Worm (Caenorhabditis elegans) whole organism, mixed stage, embryonic: ENCODE data around the gene F56D6.6.

Experiments used
- M03D4.4 ChIP-seq: sonication (generic microtip); optimal IDR thresholded peaks from 2 replicates; lab custom pipeline; 2017; ENCODE audit warnings: mild to moderate bottlenecking, missing genetic modification characterization, missing compliant biosample characterization
- bed-3 ChIP-seq: fragments of 200-800 bp; sonication (Bioruptor generic); optimal IDR thresholded peaks from 3 replicates; lab custom pipeline; 2018; ENCODE audit warnings: mild to moderate bottlenecking, missing genetic modification characterization, moderate library complexity, missing compliant biosample characterization
- blmp-1 ChIP-seq: fragments of 150-350 bp; optimal IDR thresholded peaks from 2 replicates; lab custom pipeline; 2014; ENCODE audit warnings: missing biosample characterization, missing genetic modification characterization
- ceh-39 ChIP-seq: fragments of 150-350 bp; optimal IDR thresholded peaks from 2 replicates; lab custom pipeline; 2014; ENCODE audit warnings: missing biosample characterization, missing genetic modification characterization
- ceh-43 ChIP-seq: fragments of 200-800 bp; sonication (Bioruptor generic); optimal IDR thresholded peaks from 2 replicates; lab custom pipeline; 2018; ENCODE audit warnings: mild to moderate bottlenecking, missing genetic modification characterization, moderate library complexity, missing compliant biosample characterization
- ceh-83 ChIP-seq: fragments of 200-800 bp; sonication (Bioruptor generic); optimal IDR thresholded peaks from 2 replicates; lab custom pipeline; 2018; ENCODE audit warnings: mild to moderate bottlenecking, missing genetic modification characterization, missing compliant biosample characterization
- cnd-1 ChIP-seq: fragments of 200-800 bp; sonication (Bioruptor generic); optimal IDR thresholded peaks from 2 replicates; lab custom pipeline; 2018; ENCODE audit warnings: mild to moderate bottlenecking, missing genetic modification characterization, missing compliant biosample characterization
- elt-1 ChIP-seq: sonication (generic microtip); optimal IDR thresholded peaks from 2 replicates; lab custom pipeline; 2017; ENCODE audit warnings: missing genetic modification characterization, mild to moderate bottlenecking, missing compliant biosample characterization, antibody characterized with exemption, moderate library complexity, borderline replicate concordance; ENCODE audit not compliant: insufficient read depth
- elt-3 ChIP-seq: fragments of 150-350 bp; optimal IDR thresholded peaks from 2 replicates; lab custom pipeline; 2014; ENCODE audit warnings: missing biosample characterization, missing genetic modification characterization
- flh-1 ChIP-seq: fragments of 200-800 bp; sonication (Bioruptor generic); optimal IDR thresholded peaks from 2 replicates; lab custom pipeline; 2018; ENCODE audit warnings: mild to moderate bottlenecking, missing genetic modification characterization, moderate library complexity, missing compliant biosample characterization
- hlh-1 ChIP-seq: fragments of 150-350 bp; optimal IDR thresholded peaks from 2 replicates; lab custom pipeline; 2014; ENCODE audit warnings: missing biosample characterization, missing genetic modification reagents, missing genetic modification characterization
- lin-13 ChIP-seq: fragments of 150-350 bp; optimal IDR thresholded peaks from 2 replicates; lab custom pipeline; 2014; ENCODE audit warnings: missing biosample characterization, missing genetic modification characterization
- lin-32 ChIP-seq: fragments of 200-800 bp; sonication (Bioruptor generic); optimal IDR thresholded peaks from 2 replicates; lab custom pipeline; 2018; ENCODE audit warnings: mild to moderate bottlenecking, missing genetic modification characterization, missing compliant biosample characterization
- lsy-2 ChIP-seq: fragments of 150-350 bp; optimal IDR thresholded peaks from 2 replicates; lab custom pipeline; 2014; ENCODE audit warnings: missing biosample characterization, missing genetic modification characterization
- mab-5 ChIP-seq: fragments of 150-350 bp; optimal IDR thresholded peaks from 2 replicates; lab custom pipeline; 2014; ENCODE audit warnings: missing biosample characterization, missing genetic modification characterization
- mls-2 ChIP-seq: sonication (generic microtip); optimal IDR thresholded peaks from 2 replicates; lab custom pipeline; 2016; ENCODE audit warnings: mild to moderate bottlenecking, missing genetic modification characterization, moderate library complexity, missing compliant biosample characterization
- nhr-12 ChIP-seq: fragments of 150-350 bp; optimal IDR thresholded peaks from 2 replicates; lab custom pipeline; 2014; ENCODE audit warnings: missing biosample characterization, missing genetic modification characterization
- nhr-237 ChIP-seq: fragments of 150-350 bp; optimal IDR thresholded peaks from 2 replicates; lab custom pipeline; 2014; ENCODE audit warnings: missing biosample characterization, missing genetic modification characterization
- nhr-28 ChIP-seq: fragments of 150-350 bp; optimal IDR thresholded peaks from 2 replicates; lab custom pipeline; 2014; ENCODE audit warnings: missing biosample characterization, missing genetic modification characterization
- nhr-76 ChIP-seq: sonication (generic microtip); optimal IDR thresholded peaks from 2 replicates; lab custom pipeline; 2017; ENCODE audit warnings: missing biosample characterization, missing genetic modification characterization
- pha-4 ChIP-seq: fragments of 150-350 bp; optimal IDR thresholded peaks from 2 replicates; lab custom pipeline; 2018; ENCODE audit warnings: missing biosample characterization, missing genetic modification reagents, missing genetic modification characterization
- sem-2 ChIP-seq: fragments of 200-800 bp; sonication (Bioruptor generic); optimal IDR thresholded peaks from 2 replicates; lab custom pipeline; 2018; ENCODE audit warnings: mild to moderate bottlenecking, missing genetic modification characterization, missing compliant biosample characterization
- snpc-4 ChIP-seq: fragments of 150-350 bp; optimal IDR thresholded peaks from 2 replicates; lab custom pipeline; 2014; ENCODE audit warnings: missing biosample characterization, missing genetic modification characterization
- sptf-1 ChIP-seq: sonication (generic microtip); optimal IDR thresholded peaks from 2 replicates; lab custom pipeline; 2017; ENCODE audit warnings: mild to moderate bottlenecking, missing genetic modification characterization, moderate library complexity, missing compliant biosample characterization
- tbx-8 ChIP-seq: fragments of 200-800 bp; sonication (Bioruptor generic); optimal IDR thresholded peaks from 2 replicates; lab custom pipeline; 2018; ENCODE audit warnings: mild to moderate bottlenecking, missing genetic modification characterization, moderate library complexity, missing compliant biosample characterization
- unc-120 ChIP-seq: sonication (generic microtip); optimal IDR thresholded peaks from 2 replicates; lab custom pipeline; 2017; ENCODE audit warnings: missing genetic modification characterization, missing compliant biosample characterization; ENCODE audit not compliant: poor library complexity, severe bottlenecking
- unc-39 ChIP-seq: fragments of 150-350 bp; optimal IDR thresholded peaks from 2 replicates; lab custom pipeline; 2014; ENCODE audit warnings: missing biosample characterization, missing genetic modification characterization
- unc-62 ChIP-seq: fragments of 150-350 bp; optimal IDR thresholded peaks from 2 replicates; lab custom pipeline; 2014; ENCODE audit warnings: missing biosample characterization, missing genetic modification reagents, missing genetic modification characterization
- zip-8 ChIP-seq: fragments of 150-350 bp; optimal IDR thresholded peaks from 2 replicates; lab custom pipeline; 2014; ENCODE audit warnings: missing biosample characterization, missing genetic modification characterization
- ztf-11 ChIP-seq: fragments of 150-350 bp; optimal IDR thresholded peaks from 2 replicates; lab custom pipeline; 2014; ENCODE audit warnings: missing biosample characterization, missing genetic modification characterization

The F56D6.6 gene

DNA sequence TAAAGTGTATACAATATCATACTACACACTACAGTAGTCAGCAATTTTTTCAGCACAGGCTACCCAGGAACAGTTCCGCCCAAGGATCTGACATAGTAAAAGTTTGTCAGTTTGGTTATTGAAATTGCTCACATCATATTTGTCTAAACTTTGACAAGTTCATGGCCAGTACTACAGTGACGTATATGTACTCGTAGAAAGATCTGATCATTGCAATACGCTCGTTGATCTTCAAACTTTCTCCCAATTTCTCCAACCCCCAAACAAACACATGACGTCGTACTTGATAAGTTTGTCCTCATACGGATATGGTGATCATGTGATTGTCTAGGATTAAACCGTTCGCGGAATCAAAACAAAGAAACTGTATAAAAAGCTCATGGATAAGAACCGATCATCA is 8.3 kb upstream of the F56D6.6 start, which contains the start of gene dct-8:
Gene dct-8, plus strand, starts transcription at position 301 of the 400 bp plus-strand sequence.
- TF ChIP-seq bed-3 (GFP tag; lab: Kevin White, UChicago) (no peak), mab-5 (tag; lab: Kevin White, UChicago) (no peak), nhr-237 (tag; lab: Kevin White, UChicago) (no peak), unc-120 (tag; lab: Kevin White, UChicago) (no peak), blmp-1 (no peak), flh-1 (GFP tag; lab: Kevin White, UChicago) (no peak), lin-32 (no peak), ceh-39 (tag; lab: Kevin White, UChicago) (no peak), hlh-1 (tag; lab: Kevin White, UChicago) (no peak), nhr-28 (tag; lab: Kevin White, UChicago) (no peak), snpc-4 (tag; lab: Kevin White, UChicago) (no peak), pha-4 (no peak), nhr-12 (no peak)

DNA sequence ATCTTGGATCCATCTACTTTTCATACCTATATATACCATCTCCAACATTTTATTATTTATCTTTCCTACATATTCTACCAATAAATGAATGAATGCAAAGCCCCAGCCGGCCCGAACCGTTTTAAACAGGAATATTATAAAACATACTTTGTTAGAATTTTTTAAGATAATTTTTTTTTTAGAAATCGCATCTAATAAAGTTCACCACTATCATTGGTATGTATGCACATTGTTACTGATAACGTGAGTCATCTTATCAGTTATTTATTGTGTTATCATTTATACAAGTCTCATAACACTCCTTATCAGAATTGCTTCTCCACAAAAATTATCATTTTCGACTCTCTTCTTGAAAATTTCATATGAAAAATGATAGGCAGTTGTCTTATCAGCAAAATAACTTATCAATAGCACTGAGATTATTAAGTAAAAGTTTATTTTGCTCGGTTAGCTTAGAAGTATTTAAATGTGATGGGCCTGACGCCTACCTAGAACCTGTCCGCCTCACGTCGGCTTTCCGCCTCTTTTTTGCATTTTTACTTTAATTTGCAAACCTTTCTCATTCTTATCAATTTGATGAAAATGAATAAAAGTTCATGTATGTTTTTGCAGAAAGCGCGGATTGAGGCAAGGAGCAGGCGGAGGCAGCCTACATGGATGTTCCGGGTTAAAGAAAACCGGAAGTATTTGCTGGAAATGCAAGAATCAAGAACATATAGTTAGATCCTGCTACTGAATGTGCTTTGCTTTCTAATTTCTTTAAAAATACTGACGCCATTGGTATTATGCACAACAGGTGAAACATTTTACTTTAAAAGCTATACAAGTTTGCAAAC is 3.1 kb upstream of the F56D6.6 start, which contains the start of gene srz-62:
Gene srz-62, plus strand, starts transcription at position 786 of the 836 bp plus-strand sequence.
- TF ChIP-seq lin-32 = no peak
- no peak for TF ChIP-seq mls-2
- TF ChIP-seq sptf-1 (tag; lab: Kevin White, UChicago) = no peak
- no peak for TF ChIP-seq ceh-43 (GFP tag; lab: Kevin White, UChicago)
- no peak for TF ChIP-seq bed-3 (GFP tag; lab: Kevin White, UChicago)
- TF ChIP-seq lin-13 (tag; lab: Kevin White, UChicago) = no peak
- no peak for TF ChIP-seq elt-1
- no peak for TF ChIP-seq elt-3 (tag; lab: Kevin White, UChicago)
- TF ChIP-seq nhr-237 (tag; lab: Kevin White, UChicago) = no peak
- no peak for TF ChIP-seq flh-1 (GFP tag; lab: Kevin White, UChicago)
- TF ChIP-seq zip-8 (tag; lab: Kevin White, UChicago) = no peak
- TF ChIP-seq unc-62 (GFP tag; lab: Kevin White, UChicago) = no peak
- no peak for TF ChIP-seq unc-39 (tag; lab: Kevin White, UChicago)
- no peak for TF ChIP-seq ceh-83 (GFP tag; lab: Kevin White, UChicago)
- no peak for TF ChIP-seq cnd-1 (tag; lab: Kevin White, UChicago)

DNA sequence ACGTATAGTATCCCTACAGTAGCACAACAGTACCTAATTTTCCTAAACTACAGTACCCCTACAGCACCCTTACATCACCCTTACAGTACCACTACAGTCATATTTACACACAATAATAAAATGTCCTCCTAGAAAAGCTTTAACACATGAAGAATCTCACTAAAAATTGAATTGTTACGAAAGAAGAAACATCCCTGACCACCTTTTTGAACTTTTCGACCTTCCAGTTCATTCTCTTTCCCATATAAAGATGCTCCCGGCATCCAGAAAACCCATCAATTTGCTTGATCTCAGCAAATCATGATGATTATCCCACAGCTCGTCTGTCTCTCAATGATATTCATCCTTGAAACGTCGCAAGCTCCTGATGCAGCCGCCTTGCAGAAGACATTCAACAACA is 1.6 kb downstream of the F56D6.6 start, which contains the start of gene F56D6.21:
Gene F56D6.21, plus strand, starts transcription at position 301 of the 400 bp plus-strand sequence.
- TF ChIP-seq snpc-4 (tag; lab: Kevin White, UChicago) = no peak
- no peak for TF ChIP-seq lin-32
- TF ChIP-seq M03D4.4 (tag; lab: Kevin White, UChicago) = no peak
- TF ChIP-seq, all 35 proteins: peak for 0

DNA sequence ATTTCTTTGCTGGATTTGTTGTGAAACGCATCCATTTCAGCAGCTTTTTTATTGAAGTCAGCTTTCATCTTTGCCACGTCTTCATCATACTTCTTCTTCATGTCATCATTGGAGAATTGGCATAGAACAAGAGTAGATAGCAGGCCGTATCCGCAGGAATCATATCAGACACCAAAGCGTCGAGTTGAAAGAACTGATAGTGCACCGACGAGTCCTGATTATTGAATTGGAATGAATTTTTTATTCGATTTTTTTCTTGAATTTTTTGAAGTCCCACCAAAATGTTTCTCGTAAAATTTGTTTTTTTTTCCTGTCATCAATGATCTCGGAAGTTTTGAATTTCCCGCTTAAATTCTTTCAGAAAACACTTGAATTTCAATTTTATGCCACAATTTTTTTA is 3.3 kb downstream of the F56D6.6 start, which contains the start of gene F56D6.11:
Gene F56D6.11, minus strand, starts transcription at position 101 of the 400 bp plus-strand sequence.
- TF ChIP-seq cnd-1 (tag; lab: Kevin White, UChicago) (no peak), ceh-43 (GFP tag; lab: Kevin White, UChicago) (no peak), hlh-1 (tag; lab: Kevin White, UChicago) (no peak), unc-120 (tag; lab: Kevin White, UChicago) (no peak), sptf-1 (tag; lab: Kevin White, UChicago) (no peak), unc-62 (GFP tag; lab: Kevin White, UChicago) (no peak), zip-8 (tag; lab: Kevin White, UChicago) (no peak), sem-2 (no peak), lsy-2 (tag; lab: Kevin White, UChicago) (no peak), nhr-12 (no peak), ztf-11 (tag; lab: Kevin White, UChicago) (no peak), flh-1 (GFP tag; lab: Kevin White, UChicago) (no peak), nhr-28 (tag; lab: Kevin White, UChicago) (no peak), nhr-76 (no peak), nhr-237 (tag; lab: Kevin White, UChicago) (no peak), tbx-8 (GFP tag; lab: Kevin White, UChicago) (no peak)
